Worm (Caenorhabditis elegans): ENCODE data around the gene Y42H9AR.5.

The Y42H9AR.5 gene

ce11 chrIV:8142735-8143550 is 40.6 kb downstream of the Y42H9AR.5 start, which contains the start of gene pmk-2:
Gene pmk-2 (plus strand): TSS chrIV:8143500.
- TF ChIP-seq unc-62 (GFP tag; optimal IDR thresholded peaks at IDR 0.05) = no peak

DNA sequence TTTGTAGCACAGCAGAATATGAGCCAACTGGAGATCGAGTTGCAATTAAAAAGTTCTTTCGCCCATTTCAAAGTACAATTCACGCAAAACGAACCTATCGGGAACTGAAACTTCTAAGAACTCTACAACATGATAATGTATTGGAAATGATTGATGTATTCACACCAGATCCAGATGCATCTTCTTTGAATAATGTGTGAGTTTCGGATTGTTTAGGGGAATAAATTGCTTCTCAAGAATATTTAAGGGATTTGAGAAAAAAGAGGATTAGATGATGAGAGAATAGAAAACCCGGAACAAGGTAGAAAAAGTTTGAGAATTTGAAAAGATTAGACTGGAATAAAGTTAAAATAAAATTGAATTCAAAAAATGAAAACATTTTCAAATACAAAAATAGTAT is 42.0 kb downstream of the Y42H9AR.5 start:
- TF ChIP-seq unc-62 (GFP tag; optimal IDR thresholded peaks at IDR 0.05) = no peak

DNA sequence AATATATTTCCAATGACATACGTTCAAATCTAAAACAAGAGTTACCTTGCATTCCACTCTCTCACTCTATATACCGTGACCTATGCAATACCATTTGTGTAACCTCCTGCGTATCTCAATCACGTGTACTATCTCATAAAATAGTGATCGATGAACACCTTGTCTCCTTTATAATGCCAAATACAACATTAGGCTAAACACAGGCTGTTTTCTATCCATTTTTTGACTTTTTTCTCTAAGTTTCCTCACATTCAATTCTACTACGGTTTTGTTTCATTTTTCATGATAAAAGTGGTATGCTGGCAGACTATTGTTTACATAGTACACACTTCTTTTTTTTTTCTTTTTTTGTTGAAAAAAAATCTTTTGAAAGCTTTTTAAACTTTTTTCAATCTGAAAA is 44.0 kb downstream of the Y42H9AR.5 start:
- TF ChIP-seq unc-62 (GFP tag; optimal IDR thresholded peaks at IDR 0.05) = no peak

DNA sequence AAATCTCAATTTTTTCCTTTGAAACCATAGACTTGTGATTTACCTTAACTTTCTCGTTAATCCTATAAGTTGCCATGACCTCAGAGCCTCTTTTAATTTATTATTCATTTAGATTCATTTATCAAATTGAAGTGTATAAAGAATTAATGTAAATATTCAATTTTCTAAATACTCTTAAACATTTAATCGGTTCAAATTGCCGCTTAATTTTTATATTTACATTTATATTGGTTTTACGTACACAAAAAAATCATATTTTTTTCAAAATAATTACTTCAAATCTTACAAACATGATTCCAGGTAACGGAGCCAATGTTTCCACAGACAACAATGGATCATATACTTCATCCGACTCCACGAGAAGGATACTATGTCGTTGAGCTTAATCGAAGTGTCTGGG is 46.2 kb downstream of the Y42H9AR.5 start, which contains the start of gene pmk-1:
TSS of gene pmk-1 (plus strand) at position 301 of the 400 bp plus-strand sequence.
- no peak for TF ChIP-seq unc-62 (GFP tag; optimal IDR thresholded peaks at IDR 0.05)

- no peak for TF ChIP-seq unc-62 (GFP tag; optimal IDR thresholded peaks at IDR 0.05)
Observed at ce11 chrIV:8151721-8152120, 49.4 kb downstream of the Y42H9AR.5 start.

DNA sequence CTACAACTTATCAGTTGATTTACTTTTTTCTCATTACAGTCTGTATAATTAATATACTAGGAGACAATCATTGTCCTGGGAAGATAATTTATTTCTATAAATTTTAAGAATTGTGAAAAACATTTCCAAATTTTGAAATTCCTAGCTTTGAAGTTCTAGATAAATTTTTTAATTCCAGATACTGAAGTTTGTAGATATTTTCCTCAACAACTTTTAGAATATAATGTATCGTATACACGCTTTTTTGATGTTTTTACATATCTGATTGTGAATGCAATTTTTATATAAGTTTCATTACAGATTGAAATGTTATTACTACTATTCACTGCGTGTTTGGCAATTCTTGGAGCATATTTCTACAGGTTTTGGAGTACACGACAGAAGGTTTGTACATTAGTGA is 49.8 kb downstream of the Y42H9AR.5 start, which contains the start of gene faah-2:
TSS of gene faah-2 (plus strand) at position 301 of the 400 bp plus-strand sequence.
- no peak for TF ChIP-seq unc-62 (GFP tag; optimal IDR thresholded peaks at IDR 0.05)

DNA sequence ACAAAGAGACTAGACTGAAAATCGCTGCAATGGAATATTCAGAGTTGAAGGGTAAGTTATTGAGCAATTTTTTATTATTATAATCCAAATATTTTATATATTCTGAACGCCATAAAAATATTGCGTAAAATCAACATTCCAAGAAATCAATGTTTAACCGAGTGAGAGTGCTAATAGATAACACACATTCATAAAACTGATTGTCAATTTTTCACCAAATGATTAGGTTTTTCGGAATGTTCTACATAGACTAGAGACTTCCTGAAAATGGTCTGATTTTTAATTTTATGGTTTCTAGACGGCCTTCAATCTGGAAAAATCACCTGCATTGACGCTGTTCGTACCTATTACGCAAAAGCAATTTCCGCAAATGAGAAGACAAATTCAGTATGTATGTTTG is 50.4 kb downstream of the Y42H9AR.5 start:
- TF ChIP-seq unc-62 (GFP tag; optimal IDR thresholded peaks at IDR 0.05) = no peak

ce11 chrIV:8153163-8153562 is 50.8 kb downstream of the Y42H9AR.5 start:
- TF ChIP-seq unc-62 (GFP tag; optimal IDR thresholded peaks at IDR 0.05) = no peak

Measured in whole organism, dauer.